Fruit fly (Drosophila melanogaster) whole organism, embryonic: Measurements from ENCODE around the gene CG16758.

ENCODE experiments used
- ATbp ChIP-seq: fragments of 200-800 bp; sonication (Bioruptor generic); optimal IDR thresholded peaks from 2 replicates; lab custom pipeline; 2017; ENCODE audit warnings: missing biosample characterization, mild to moderate bottlenecking, missing genetic modification characterization, missing genetic modification reagents
- CG10147 ChIP-seq: fragments of 200-800 bp; sonication (Bioruptor generic); optimal IDR thresholded peaks from 2 replicates; lab custom pipeline; 2019; ENCODE audit warnings: missing biosample characterization, mild to moderate bottlenecking, missing genetic modification characterization, moderate library complexity
- CG12236 ChIP-seq: fragments of 200-800 bp; sonication (Bioruptor generic); optimal IDR thresholded peaks from 2 replicates; lab custom pipeline; 2016; ENCODE audit warnings: missing biosample characterization, missing genetic modification characterization
- CG12942 ChIP-seq: fragments of 200-800 bp; sonication (Bioruptor generic); optimal IDR thresholded peaks from 3 replicates; lab custom pipeline; 2016; ENCODE audit warnings: missing biosample characterization, missing genetic modification characterization
- CG13624 ChIP-seq: fragments of 200-800 bp; sonication (Bioruptor generic); optimal IDR thresholded peaks from 2 replicates; lab custom pipeline; 2016; ENCODE audit warnings: missing biosample characterization, missing genetic modification characterization
- CG14965 ChIP-seq: fragments of 200-800 bp; sonication (Bioruptor generic); optimal IDR thresholded peaks from 2 replicates; lab custom pipeline; 2016; ENCODE audit warnings: missing biosample characterization, missing genetic modification characterization, borderline replicate concordance
- CG15011 ChIP-seq: fragments of 200-800 bp; sonication (Bioruptor generic); optimal IDR thresholded peaks from 3 replicates; lab custom pipeline; 2018; ENCODE audit warnings: missing biosample characterization, mild to moderate bottlenecking, missing genetic modification characterization
- CG15514 ChIP-seq: fragments of 200-800 bp; sonication (Bioruptor generic); optimal IDR thresholded peaks from 3 replicates; lab custom pipeline; 2017; ENCODE audit warnings: missing biosample characterization, missing genetic modification characterization, mild to moderate bottlenecking, moderate library complexity, missing genetic modification reagents
- CG15696 ChIP-seq: fragments of 200-800 bp; sonication (Bioruptor generic); optimal IDR thresholded peaks from 2 replicates; lab custom pipeline; 2019; ENCODE audit warnings: missing biosample characterization, mild to moderate bottlenecking, missing genetic modification characterization, moderate library complexity
- CG18476 ChIP-seq: fragments of 200-800 bp; sonication (Bioruptor generic); optimal IDR thresholded peaks from 2 replicates; lab custom pipeline; 2016; ENCODE audit warnings: missing biosample characterization, mild to moderate bottlenecking, missing genetic modification characterization
- CG32532 ChIP-seq: fragments of 200-800 bp; sonication (Bioruptor generic); IDR thresholded peaks from 2 replicates; pipeline ENCODE4 v1.3.6; 2022; ENCODE audit warnings: missing biosample characterization, missing genetic modification characterization
- CG7556 ChIP-seq: fragments of 200-800 bp; sonication (Bioruptor generic); optimal IDR thresholded peaks from 2 replicates; lab custom pipeline; 2017; ENCODE audit warnings: missing biosample characterization, mild to moderate bottlenecking, missing genetic modification characterization
- CG7786 ChIP-seq: fragments of 200-800 bp; sonication (Bioruptor generic); optimal IDR thresholded peaks from 2 replicates; lab custom pipeline; 2016; ENCODE audit warnings: missing biosample characterization, missing genetic modification characterization
- D19A ChIP-seq: fragments of 200-800 bp; optimal IDR thresholded peaks from 3 replicates; lab custom pipeline; 2019; ENCODE audit warnings: missing biosample characterization, mild to moderate bottlenecking, missing genetic modification characterization, moderate library complexity
- Dll ChIP-seq: fragments of 200-800 bp; sonication (Bioruptor generic); IDR thresholded peaks from 4 replicates; pipeline ENCODE4 v1.3.6; 2022; ENCODE audit warnings: missing biosample characterization, missing genetic modification characterization; ENCODE audit not compliant: partially characterized antibody
- Eip74EF ChIP-seq, 2 experiments: fragments of 200-800 bp in 1 of 2; fragments of >200 bp in 1 of 2; sonication (Bioruptor generic) in 1 of 2; optimal IDR thresholded peaks; 2 replicates each; lab custom pipeline; 2017 to 2019; ENCODE audit warnings: missing biosample characterization in 2 of 2, missing genetic modification characterization in 2 of 2, mild to moderate bottlenecking in 1 of 2, moderate library complexity in 1 of 2
- Ets97D ChIP-seq: fragments of 200-800 bp; sonication (Bioruptor generic); optimal IDR thresholded peaks from 3 replicates; lab custom pipeline; 2016; ENCODE audit warnings: missing biosample characterization, missing genetic modification characterization
- Hmr ChIP-seq: fragments of 200-800 bp; sonication (Bioruptor generic); optimal IDR thresholded peaks from 3 replicates; lab custom pipeline; 2017; ENCODE audit warnings: mild to moderate bottlenecking, missing biosample characterization, missing genetic modification reagents, missing genetic modification characterization
- Meics ChIP-seq: fragments of 200-800 bp; sonication (Bioruptor generic); optimal IDR thresholded peaks from 2 replicates; lab custom pipeline; 2017; ENCODE audit warnings: missing biosample characterization, mild to moderate bottlenecking, missing genetic modification characterization
- Myb ChIP-seq: fragments of 200-800 bp; sonication (Bioruptor generic); optimal IDR thresholded peaks from 2 replicates; lab custom pipeline; 2016; ENCODE audit warnings: missing biosample characterization, missing genetic modification characterization
- NC2β ChIP-seq: fragments of 200-800 bp; sonication (Bioruptor generic); optimal IDR thresholded peaks from 2 replicates; lab custom pipeline; 2016; ENCODE audit warnings: missing biosample characterization, missing genetic modification characterization
- NK7.1 ChIP-seq: fragments of 200-800 bp; sonication (Bioruptor generic); optimal IDR thresholded peaks from 3 replicates; lab custom pipeline; 2016; ENCODE audit warnings: missing biosample characterization, missing genetic modification characterization
- Nf-YA ChIP-seq: fragments of 200-800 bp; sonication (Bioruptor generic); IDR thresholded peaks from 2 replicates; pipeline ENCODE4 v1.3.6; 2022; ENCODE audit warnings: missing biosample characterization, missing genetic modification characterization
- Nf-YB ChIP-seq: fragments of 200-800 bp; sonication (Bioruptor generic); optimal IDR thresholded peaks from 3 replicates; lab custom pipeline; 2019; ENCODE audit warnings: missing biosample characterization, mild to moderate bottlenecking, missing genetic modification characterization, moderate library complexity
- Nf-YC ChIP-seq: fragments of 200-800 bp; optimal IDR thresholded peaks from 3 replicates; lab custom pipeline; 2019; ENCODE audit warnings: missing biosample characterization, mild to moderate bottlenecking, missing genetic modification characterization, moderate library complexity
- Oli ChIP-seq: fragments of 200-800 bp; sonication (Bioruptor generic); optimal IDR thresholded peaks from 2 replicates; lab custom pipeline; 2018; ENCODE audit warnings: missing biosample characterization, mild to moderate bottlenecking, missing genetic modification characterization, moderate library complexity
- Stat92E ChIP-seq, 3 experiments: fragments of >200 bp in 2 of 3; fragments of 200-800 bp in 1 of 3; sonication (Bioruptor generic) in 1 of 3; optimal IDR thresholded peaks; 2 replicates each; lab custom pipeline; 2017 to 2019; ENCODE audit warnings: missing biosample characterization in 3 of 3, missing genetic modification characterization in 3 of 3, mild to moderate bottlenecking in 1 of 3, moderate library complexity in 1 of 3
- Trl ChIP-seq, 3 experiments: fragments of >200 bp in 2 of 3; fragments of 200-800 bp in 1 of 3; sonication (Bioruptor generic) in 1 of 3; optimal IDR thresholded peaks; 2 replicates in 1 of 3; 3 replicates in 2 of 3; lab custom pipeline; 2016 to 2017; ENCODE audit warnings: missing biosample characterization in 1 of 3, missing genetic modification characterization in 1 of 3
- Xbp1 ChIP-seq: fragments of 200-800 bp; sonication (Bioruptor generic); optimal IDR thresholded peaks from 3 replicates; lab custom pipeline; 2016; ENCODE audit warnings: missing biosample characterization, mild to moderate bottlenecking, missing genetic modification characterization
- cato ChIP-seq: fragments of 200-800 bp; sonication (Bioruptor generic); optimal IDR thresholded peaks from 2 replicates; lab custom pipeline; 2016; ENCODE audit warnings: missing biosample characterization, missing genetic modification characterization, borderline replicate concordance
- ci ChIP-seq: fragments of 200-800 bp; sonication (Bioruptor generic); IDR thresholded peaks from 3 replicates; pipeline ENCODE4 v1.3.6; 2022; ENCODE audit warnings: missing biosample characterization, missing genetic modification characterization
- dm ChIP-seq: fragments of 200-800 bp; sonication (Bioruptor generic); optimal IDR thresholded peaks from 3 replicates; lab custom pipeline; 2016; ENCODE audit warnings: missing biosample characterization, missing genetic modification characterization
- dmrt99B ChIP-seq: fragments of 200-800 bp; sonication (Bioruptor generic); optimal IDR thresholded peaks from 2 replicates; lab custom pipeline; 2018; ENCODE audit warnings: missing biosample characterization, mild to moderate bottlenecking, missing genetic modification characterization, moderate library complexity
- ems ChIP-seq: fragments of 200-800 bp; sonication (Bioruptor generic); optimal IDR thresholded peaks from 3 replicates; lab custom pipeline; 2016; ENCODE audit warnings: missing biosample characterization, missing genetic modification characterization
- fd96Cb ChIP-seq: fragments of 200-800 bp; sonication (Bioruptor generic); optimal IDR thresholded peaks from 2 replicates; lab custom pipeline; 2018; ENCODE audit warnings: missing biosample characterization, mild to moderate bottlenecking, missing genetic modification characterization, moderate library complexity
- gcm ChIP-seq: fragments of 200-800 bp; sonication (Bioruptor generic); optimal IDR thresholded peaks from 2 replicates; lab custom pipeline; 2019; ENCODE audit warnings: missing biosample characterization, mild to moderate bottlenecking, missing genetic modification characterization, moderate library complexity
- lola ChIP-seq, 3 experiments: fragments of >200 bp in 2 of 3; fragments of 200-800 bp in 1 of 3; sonication (Bioruptor generic) in 1 of 3; optimal IDR thresholded peaks; 2 replicates each; lab custom pipeline; 2017 to 2019; ENCODE audit warnings: missing biosample characterization in 3 of 3, missing genetic modification characterization in 3 of 3, mild to moderate bottlenecking in 1 of 3, moderate library complexity in 1 of 3
- maf-S ChIP-seq: fragments of 200-800 bp; sonication (Bioruptor generic); optimal IDR thresholded peaks from 2 replicates; lab custom pipeline; 2016; ENCODE audit warnings: missing biosample characterization, missing genetic modification characterization
- nerfin-2 ChIP-seq: fragments of 200-800 bp; sonication (Bioruptor generic); IDR thresholded peaks from 2 replicates; pipeline ENCODE4 v1.3.6; 2022; ENCODE audit warnings: missing biosample characterization, missing genetic modification characterization; ENCODE audit not compliant: partially characterized antibody
- pnt ChIP-seq: fragments of 200-800 bp; sonication (Bioruptor generic); optimal IDR thresholded peaks from 3 replicates; lab custom pipeline; 2016; ENCODE audit warnings: missing biosample characterization, missing genetic modification characterization
- scrt ChIP-seq: fragments of 200-800 bp; sonication (Bioruptor generic); optimal IDR thresholded peaks from 2 replicates; lab custom pipeline; 2018; ENCODE audit warnings: missing biosample characterization, mild to moderate bottlenecking, missing genetic modification characterization, moderate library complexity
- sens ChIP-seq: fragments of 200-800 bp; sonication (Bioruptor generic); peaks from one replicate; lab custom pipeline; 2016; ENCODE audit warnings: missing biosample characterization, missing genetic modification characterization
- sens-2 ChIP-seq: fragments of 200-800 bp; sonication (Bioruptor generic); IDR thresholded peaks from 2 replicates; pipeline ENCODE4 v1.3.6; 2022; ENCODE audit warnings: missing biosample characterization, missing genetic modification characterization
- so ChIP-seq: fragments of 200-800 bp; sonication (Bioruptor generic); IDR thresholded peaks from 3 replicates; pipeline ENCODE4 v1.3.6; 2022; ENCODE audit warnings: missing biosample characterization, missing genetic modification characterization
- tap ChIP-seq: fragments of 200-800 bp; optimal IDR thresholded peaks from 3 replicates; lab custom pipeline; 2019; ENCODE audit warnings: missing biosample characterization, mild to moderate bottlenecking, missing genetic modification characterization, moderate library complexity
- ttk ChIP-seq: fragments of 200-800 bp; sonication (Bioruptor generic); IDR thresholded peaks from 2 replicates; pipeline ENCODE4 v2.1.2; 2022; ENCODE audit warnings: missing biosample characterization, missing genetic modification characterization
- wor ChIP-seq: fragments of 200-800 bp; sonication (Bioruptor generic); IDR thresholded peaks from 2 replicates; pipeline ENCODE4 v1.3.6; 2022; ENCODE audit warnings: missing biosample characterization, missing genetic modification characterization

The CG16758 gene

DNA sequence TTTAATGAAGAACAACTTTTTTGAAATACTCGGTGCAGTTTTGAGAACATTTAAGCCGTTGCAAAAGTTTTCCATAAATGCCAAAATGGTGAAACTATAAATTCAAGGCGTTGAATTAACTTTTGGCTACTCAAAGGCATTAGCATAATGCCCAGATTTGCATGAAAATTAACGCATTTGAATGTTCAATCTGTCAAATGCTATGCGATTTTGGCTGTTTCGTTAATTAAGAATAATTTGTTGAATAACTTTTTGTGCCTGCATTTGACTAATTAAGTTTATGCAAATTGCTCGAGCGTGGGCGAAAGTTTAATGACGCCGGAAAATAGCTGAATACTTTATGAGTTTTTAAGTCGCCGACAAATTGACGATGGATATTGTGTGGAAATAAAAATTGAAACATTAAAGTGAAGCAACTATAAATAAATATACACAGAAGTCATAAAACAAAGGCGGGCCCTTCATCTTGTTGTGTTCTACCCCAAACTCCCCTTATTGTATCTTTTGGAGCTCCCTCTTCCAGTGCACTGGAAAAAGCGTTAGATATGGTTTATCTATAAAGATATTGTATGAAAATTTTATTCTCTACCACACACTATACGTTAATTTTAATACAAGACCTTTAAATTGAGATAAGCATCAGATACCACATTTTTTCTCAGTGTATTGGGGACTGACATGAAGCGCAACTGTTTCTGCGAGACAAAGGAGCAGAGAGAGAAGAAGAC, 48.9 kb upstream of the CG16758 start (continued):
- TF ChIP-seq sens-2 (GFP tag; lab: Robert Waterston, UW) (peak; percentile 60; the same call in 1 of the 2 replicates), fd96Cb (peak; percentile 74), Myb (GFP tag; lab: Kevin White, UChicago) (peak; percentile 8), dm (GFP tag; lab: Kevin White, UChicago) (peak; percentile 49), CG13624 (GFP tag; lab: Kevin White, UChicago) (peak; percentile 33), maf-S (peak; percentile 20), Stat92E (GFP tag; optimal IDR thresholded peaks at IDR 0.05; lab: Kevin White, UChicago) (peak in 1 of 3 experiments; percentile 60), dmrt99B (no peak), D19A (tag; lab: Kevin White, UChicago) (peak; percentile 74), so (GFP tag; lab: Robert Waterston, UW) (peak; percentile 50; the same call in 1 of the 3 replicates), Ets97D (GFP tag; lab: Kevin White, UChicago) (peak; percentile 45), CG15011 (peak; percentile 44), NK7.1 (peak; percentile 13), cato (GFP tag; lab: Kevin White, UChicago) (peak; percentile 27), wor (GFP tag; lab: Robert Waterston, UW) (0 out of 2 replicates have a peak, but pooled peaks have one; percentile 37), sens (peak; percentile 96), lola (GFP tag; optimal IDR thresholded peaks at IDR 0.05; lab: Kevin White, UChicago) (peak in 1 of 3 experiments; percentile 77), Nf-YB (GFP tag; lab: Kevin White, UChicago) (peak; percentile 46), Hmr (GFP tag; lab: Kevin White, UChicago) (peak; percentile 33), CG14965 (GFP tag; lab: Kevin White, UChicago) (no peak), CG32532 (GFP tag; lab: Robert Waterston, UW) (peak; percentile 63), Nf-YA (0 out of 2 replicates have a peak, but pooled peaks have one; percentile 36), NC2β (GFP tag; lab: Kevin White, UChicago) (peak; percentile 72), tap (tag; lab: Kevin White, UChicago) (peak; percentile 69), CG18476 (GFP tag; lab: Kevin White, UChicago) (peak; percentile 57), CG10147 (peak; percentile 30), Nf-YC (tag; lab: Kevin White, UChicago) (no peak), CG12942 (peak; percentile 45), ATbp (GFP tag; lab: Kevin White, UChicago) (peak; percentile 65), CG15696 (peak; percentile 50), CG7556 (GFP tag; lab: Kevin White, UChicago) (peak; percentile 70), nerfin-2 (GFP tag; lab: Robert Waterston, UW) (no peak), Dll (GFP tag; lab: Robert Waterston, UW) (no peak), CG15514 (GFP tag; lab: Kevin White, UChicago) (peak; percentile 32), gcm (GFP tag; lab: Kevin White, UChicago) (peak; percentile 57), ttk (0 out of 2 replicates have a peak, but pooled peaks have one; percentile 9), Trl (optimal IDR thresholded peaks at IDR 0.05; lab: Kevin White, UChicago) (no peak), Trl (GFP tag; optimal IDR thresholded peaks at IDR 0.05; lab: Kevin White, UChicago) (peak; percentile 18), ci (GFP tag; lab: Robert Waterston, UW) (peak; percentile 82), CG7786 (GFP tag; lab: Kevin White, UChicago) (peak; percentile 51), scrt (GFP tag; lab: Kevin White, UChicago) (peak; percentile 47), Oli (tag; lab: Kevin White, UChicago) (peak; percentile 73), Eip74EF (GFP tag; optimal IDR thresholded peaks at IDR 0.05; lab: Kevin White, UChicago) (peak in 1 of 2 experiments; percentile 42), pnt (GFP tag; lab: Kevin White, UChicago) (peak; percentile 39), ems (peak; percentile 59), Meics (GFP tag; lab: Kevin White, UChicago) (peak; percentile 37), CG12236 (GFP tag; lab: Kevin White, UChicago) (peak; percentile 52), Xbp1 (GFP tag; lab: Kevin White, UChicago) (peak; percentile 66)
